Worm (Caenorhabditis elegans) whole organism, L4 larva: ENCODE measurements around the gene C45B2.3.

Experiments
- arid-1 ChIP-seq: fragments of 200-800 bp; sonication (Bioruptor generic); conservative IDR thresholded peaks from 2 replicates; pipeline ENCODE4 v1.3.6; 2022; ENCODE audit warnings: missing genetic modification reagents, missing genetic modification characterization, missing compliant biosample characterization
- ctbp-1 ChIP-seq: fragments of 200-800 bp; sonication (Bioruptor generic); IDR thresholded peaks from 2 replicates; pipeline ENCODE4 v1.3.6; 2022; ENCODE audit warnings: missing genetic modification reagents, missing genetic modification characterization, missing compliant biosample characterization
- dve-1 ChIP-seq: sonication (generic microtip); optimal IDR thresholded peaks from 2 replicates; lab custom pipeline; 2017; ENCODE audit warnings: antibody characterized with exemption, mild to moderate bottlenecking, missing genetic modification characterization, missing compliant biosample characterization; ENCODE audit not compliant: insufficient read depth
- nhr-102 ChIP-seq: sonication (generic microtip); optimal IDR thresholded peaks from 2 replicates; lab custom pipeline; 2016; ENCODE audit warnings: mild to moderate bottlenecking, missing genetic modification characterization, moderate library complexity, missing compliant biosample characterization
- nhr-25 ChIP-seq: sonication (generic microtip); optimal IDR thresholded peaks from 2 replicates; lab custom pipeline; 2017; ENCODE audit warnings: missing genetic modification characterization, mild to moderate bottlenecking, missing compliant biosample characterization, antibody characterized with exemption, moderate library complexity, borderline replicate concordance; ENCODE audit not compliant: insufficient read depth
- unc-39 ChIP-seq: sonication (generic microtip); optimal IDR thresholded peaks from 2 replicates; lab custom pipeline; 2017; ENCODE audit warnings: missing biosample characterization, missing genetic modification characterization

DNA sequence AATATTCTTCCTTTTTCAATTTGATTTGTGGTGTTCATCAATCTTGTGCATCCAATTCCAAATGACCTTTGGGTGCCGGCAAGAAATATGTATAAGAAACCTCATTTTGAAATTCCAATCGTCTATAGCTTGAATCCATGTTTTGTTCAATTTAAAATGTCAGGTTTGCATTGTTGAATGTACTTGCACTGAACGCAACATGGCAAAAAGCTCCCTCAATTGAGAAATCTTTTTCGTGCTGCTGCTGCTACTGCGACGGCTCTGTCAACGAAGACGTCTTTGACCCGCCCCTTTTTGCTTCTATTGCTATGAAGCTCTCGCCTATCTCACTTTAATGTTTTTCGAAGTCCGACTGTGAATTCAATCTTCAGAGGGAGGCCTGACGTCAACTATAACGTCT lies 7.6 kb upstream of the C45B2.3 start, which contains the start of gene lgc-58:
- no peak for TF ChIP-seq nhr-102 (tag; lab: Kevin White, UChicago)
- no peak for TF ChIP-seq unc-39 (tag; lab: Kevin White, UChicago)
- no peak for TF ChIP-seq dve-1 (tag; lab: Kevin White, UChicago)
- no peak for TF ChIP-seq arid-1 (GFP tag; lab: Robert Waterston, UW)
- TF ChIP-seq nhr-25 (tag; lab: Kevin White, UChicago): no peak
- TF ChIP-seq ctbp-1 (GFP tag; lab: Robert Waterston, UW): no peak
